Fruit fly (Drosophila melanogaster) whole organism: ENCODE measurements around the gene CG6763.

Experiments used
- CG8478 ChIP-seq: fragments of >200 bp; optimal IDR thresholded peaks from 2 replicates; lab custom pipeline; 2018; ENCODE audit warnings: inconsistent platforms
- pan ChIP-seq: fragments of >200 bp; optimal IDR thresholded peaks from 2 replicates; lab custom pipeline; 2017
- psq ChIP-seq: fragments of >200 bp; optimal IDR thresholded peaks from 2 replicates; lab custom pipeline; 2017
- usp ChIP-seq: fragments of >200 bp; optimal IDR thresholded peaks from 2 replicates; lab custom pipeline; 2017; ENCODE audit warnings: missing biosample characterization, missing genetic modification characterization, mixed read lengths

dm6 chr3R:23300091-23300918 is 16.5 kb downstream of the CG6763 start:
- TF ChIP-seq pan (lab: Kevin White, UChicago) (no peak), usp (GFP tag; lab: Kevin White, UChicago) (no peak), psq (lab: Kevin White, UChicago) (no peak), CG8478 (lab: Kevin White, UChicago) (no peak)
